Worm (Caenorhabditis elegans): ENCODE measurements around the gene F13C5.1.

F13C5.1 gene

ce11 chrX:646493-646892, 44.5 kb downstream of the F13C5.1 start:
- TF ChIP-seq unc-62 (GFP tag; optimal IDR thresholded peaks at IDR 0.05), result no peak
- TF ChIP-seq ceh-83 (GFP tag; optimal IDR thresholded peaks at IDR 0.05), result no peak

- no peak for TF ChIP-seq unc-120 (tag; optimal IDR thresholded peaks at IDR 0.05; ENCODE audit: poor library complexity, severe bottlenecking)
- no peak for TF ChIP-seq lin-32 (GFP tag; optimal IDR thresholded peaks at IDR 0.05)
- no peak for TF ChIP-seq tbx-8 (GFP tag; optimal IDR thresholded peaks at IDR 0.05)
These were observed 49.7 kb downstream of the F13C5.1 start for ce11 chrX:651616-652015.

Data from whole organism, mixed stage, embryonic.